Worm (Caenorhabditis elegans) whole organism, young adult: ENCODE data around the gene D1054.3.

Experiments
- B0019.2 ChIP-seq: fragments of 200-800 bp; sonication (Bioruptor generic); conservative IDR thresholded peaks from 2 replicates; pipeline ENCODE4 v1.3.6; 2022; ENCODE audit warnings: missing genetic modification reagents, missing genetic modification characterization, missing compliant biosample characterization
- ceh-100 ChIP-seq: fragments of 200-800 bp; sonication (Bioruptor generic); IDR thresholded peaks from 2 replicates; pipeline ENCODE4 v1.3.6; 2022; ENCODE audit warnings: missing genetic modification reagents, missing genetic modification characterization, missing compliant biosample characterization
- lag-1 ChIP-seq: fragments of 200-800 bp; sonication (Bioruptor generic); IDR thresholded peaks from 2 replicates; pipeline ENCODE4 v1.3.6; 2022; ENCODE audit warnings: missing genetic modification reagents, missing genetic modification characterization, missing compliant biosample characterization
- mes-4 ChIP-seq: sonication (generic microtip); optimal IDR thresholded peaks from 2 replicates; lab custom pipeline; 2016; ENCODE audit warnings: missing genotype, missing genetic modification characterization, missing compliant biosample characterization
- pha-4 ChIP-seq: fragments of 150-350 bp; sonication (generic microtip); optimal IDR thresholded peaks from 2 replicates; lab custom pipeline; 2014; ENCODE audit warnings: missing biosample characterization, missing genetic modification reagents, missing genetic modification characterization
- zim-3 ChIP-seq: sonication (generic microtip); optimal IDR thresholded peaks from 2 replicates; lab custom pipeline; 2017; ENCODE audit warnings: mild to moderate bottlenecking, missing genetic modification characterization, moderate library complexity, missing compliant biosample characterization

ce11 chrV:10729456-10729904 is 41.8 kb upstream of the D1054.3 start:
- TF ChIP-seq pha-4 (tag; lab: Kevin White, UChicago): no peak
- no peak for TF ChIP-seq ceh-100 (GFP tag; lab: Robert Waterston, UW)
- TF ChIP-seq zim-3: no peak
- TF ChIP-seq lag-1: no peak
- no peak for TF ChIP-seq mes-4 (tag; lab: Kevin White, UChicago)
- no peak for TF ChIP-seq B0019.2 (GFP tag; lab: Robert Waterston, UW)
